Worm (Caenorhabditis elegans): ENCODE measurements around the gene cwp-3.
A peak's percentile ranks its signal among the peaks of the same experiment; 100 is the strongest.

The cwp-3 gene

DNA sequence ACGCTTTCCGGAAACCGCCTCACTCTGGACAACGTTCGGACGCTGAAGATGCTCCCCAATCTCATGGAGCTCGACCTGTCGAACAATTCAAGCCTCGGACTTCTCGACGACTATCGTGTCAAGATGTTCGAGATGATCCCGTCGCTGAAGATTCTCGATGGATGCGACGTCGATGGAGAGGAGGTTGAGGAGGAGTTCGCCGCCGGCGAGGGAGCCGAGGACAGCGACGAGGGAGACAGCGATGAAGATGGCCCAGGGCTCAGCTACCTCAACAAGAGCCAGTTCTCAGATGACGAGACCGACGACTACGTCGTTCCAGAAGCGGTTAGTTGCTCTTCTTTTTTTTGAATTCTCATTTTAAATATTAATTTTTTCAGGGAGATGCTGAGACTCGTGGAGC lies 48.1 kb downstream of the cwp-3 start:
- TF ChIP-seq ztf-23 (GFP tag; IDR thresholded peaks at IDR 0.05) (no peak), cog-1 (tag; optimal IDR thresholded peaks at IDR 0.05) (no peak), tab-1 (GFP tag; IDR thresholded peaks at IDR 0.05) (0 out of 2 replicates have a peak, but pooled peaks have one; percentile 39), med-1 (GFP tag; optimal IDR thresholded peaks at IDR 0.05; ENCODE audit: insufficient read depth) (no peak), ztf-29 (GFP tag; IDR thresholded peaks at IDR 0.05) (no peak)

DNA sequence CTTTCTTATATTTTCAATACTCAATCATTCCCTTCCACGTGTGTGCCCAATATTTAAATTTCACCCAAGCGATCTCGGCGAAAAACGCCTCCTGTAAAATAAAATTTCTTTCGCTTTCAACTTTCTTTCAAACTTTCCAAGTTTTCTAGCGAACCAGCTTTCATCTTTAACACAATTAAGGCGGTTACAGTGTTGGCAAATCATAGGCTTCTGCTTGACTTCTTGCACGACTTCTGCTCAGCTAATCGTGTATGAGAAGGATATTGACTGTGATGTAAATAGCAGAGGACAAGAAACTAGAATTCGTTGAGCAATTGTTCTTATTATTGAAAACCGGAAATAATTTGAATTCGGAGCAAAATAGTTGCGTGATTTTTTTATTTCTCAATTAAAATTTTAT lies 48.7 kb downstream of the cwp-3 start:
- TF ChIP-seq cog-1 (tag; optimal IDR thresholded peaks at IDR 0.05) (no peak), tab-1 (GFP tag; IDR thresholded peaks at IDR 0.05) (no peak), ztf-23 (GFP tag; IDR thresholded peaks at IDR 0.05) (no peak), klf-2 (GFP tag; conservative IDR thresholded peaks at IDR 0.05) (no peak), med-1 (GFP tag; optimal IDR thresholded peaks at IDR 0.05; ENCODE audit: insufficient read depth) (no peak), ztf-29 (GFP tag; IDR thresholded peaks at IDR 0.05) (no peak), flt-1 (GFP tag; IDR thresholded peaks at IDR 0.05) (no peak), ref-1 (GFP tag; conservative IDR thresholded peaks at IDR 0.05) (no peak), T22C8.4 (GFP tag; IDR thresholded peaks at IDR 0.05) (no peak)
